Worm (Caenorhabditis elegans) whole organism, late embryonic: ENCODE results near the gene ctl-1.

Experiments
- Y22D7AL.16 ChIP-seq: sonication (generic microtip); optimal IDR thresholded peaks from 2 replicates; lab custom pipeline; 2016; ENCODE audit warnings: missing genetic modification characterization, missing compliant biosample characterization
- ama-1 ChIP-seq: fragments of 150-350 bp; optimal IDR thresholded peaks from 2 replicates; lab custom pipeline; 2014
- ceh-9 ChIP-seq: sonication (generic microtip); optimal IDR thresholded peaks from 2 replicates; lab custom pipeline; 2016; ENCODE audit warnings: mild to moderate bottlenecking, missing genetic modification characterization, inconsistent platforms, missing compliant biosample characterization
- elt-2 ChIP-seq: sonication (generic microtip); optimal IDR thresholded peaks from 2 replicates; lab custom pipeline; 2016; ENCODE audit warnings: missing genetic modification reagents, missing genetic modification characterization, missing compliant biosample characterization
- fkh-6 ChIP-seq: sonication (generic microtip); optimal IDR thresholded peaks from 2 replicates; lab custom pipeline; 2016; ENCODE audit warnings: missing genetic modification characterization, missing compliant biosample characterization
- hlh-15 ChIP-seq: sonication (generic microtip); optimal IDR thresholded peaks from 2 replicates; lab custom pipeline; 2016; ENCODE audit warnings: missing genetic modification characterization, missing compliant biosample characterization
- hlh-6 ChIP-seq: sonication (generic microtip); optimal IDR thresholded peaks from 2 replicates; lab custom pipeline; 2016; ENCODE audit warnings: missing genotype, missing genetic modification characterization, missing compliant biosample characterization
- unc-86 ChIP-seq: sonication (generic microtip); optimal IDR thresholded peaks from 2 replicates; lab custom pipeline; 2016; ENCODE audit warnings: missing genetic modification characterization, missing compliant biosample characterization
- zip-5 ChIP-seq: sonication (generic microtip); optimal IDR thresholded peaks from 2 replicates; lab custom pipeline; 2016; ENCODE audit warnings: missing genetic modification characterization, missing compliant biosample characterization
- ztf-16 ChIP-seq: sonication (generic microtip); optimal IDR thresholded peaks from 2 replicates; lab custom pipeline; 2017; ENCODE audit warnings: missing genetic modification characterization, missing compliant biosample characterization

- TF ChIP-seq zip-5 (tag; lab: Kevin White, UChicago) = no peak
- no peak for TF ChIP-seq unc-86
- no peak for TF ChIP-seq hlh-6
- TF ChIP-seq Y22D7AL.16 = peak; percentile 32
- TF ChIP-seq ztf-16 (tag; lab: Kevin White, UChicago) = no peak
- no peak for TF ChIP-seq ama-1 (lab: Kevin White, UChicago)
- TF ChIP-seq ceh-9 = no peak
- TF ChIP-seq hlh-15 (tag; lab: Kevin White, UChicago) = no peak
- TF ChIP-seq elt-2 (tag; lab: Kevin White, UChicago) = peak; percentile 49
- TF ChIP-seq fkh-6 (tag; lab: Kevin White, UChicago) = no peak
Measured at ce11 chrII:14349356-14349923, 43.4 kb upstream of the ctl-1 start, which contains the start of the genes Y54G11A.17, lin-7 and elof-1.
